Worm (Caenorhabditis elegans) whole organism, L2 larva: ENCODE data around the gene acr-8.

Experiments
- aly-2 ChIP-seq: fragments of 150-350 bp; optimal IDR thresholded peaks from 2 replicates; lab custom pipeline; 2014; ENCODE audit warnings: missing biosample characterization, missing genetic modification characterization
- lin-13 ChIP-seq: fragments of 150-350 bp; optimal IDR thresholded peaks from 2 replicates; lab custom pipeline; 2014; ENCODE audit warnings: missing biosample characterization, missing genetic modification reagents, missing genetic modification characterization
- lin-39 ChIP-seq: fragments of 150-350 bp; optimal IDR thresholded peaks from 2 replicates; lab custom pipeline; 2014; ENCODE audit warnings: missing biosample characterization, missing genetic modification reagents, missing genetic modification characterization
- mbf-1 ChIP-seq: sonication (generic microtip); optimal IDR thresholded peaks from 2 replicates; lab custom pipeline; 2017; ENCODE audit warnings: missing biosample characterization, missing genetic modification characterization
- nhr-6 ChIP-seq: fragments of 150-350 bp; optimal IDR thresholded peaks from 2 replicates; lab custom pipeline; 2014; ENCODE audit warnings: missing biosample characterization, missing genetic modification characterization
- unc-62 ChIP-seq: fragments of 150-350 bp; optimal IDR thresholded peaks from 2 replicates; lab custom pipeline; 2014; ENCODE audit warnings: missing biosample characterization, missing genetic modification reagents, missing genetic modification characterization

ce11 chrX:10429203-10429602, 16.7 kb downstream of the acr-8 start:
- TF ChIP-seq unc-62 (GFP tag; lab: Kevin White, UChicago) (no peak), lin-13 (GFP tag; lab: Kevin White, UChicago) (no peak), aly-2 (tag; lab: Kevin White, UChicago) (no peak), lin-39 (tag; lab: Kevin White, UChicago) (no peak), mbf-1 (no peak), nhr-6 (tag; lab: Kevin White, UChicago) (no peak)
